Fruit fly (Drosophila melanogaster) ovary, adult (tissue): Measurements from ENCODE around the gene CG43163.

Experiments
- CG17801 ChIP-seq: fragments of 200-800 bp; optimal IDR thresholded peaks from 2 replicates; lab custom pipeline; 2019; ENCODE audit warnings: missing biosample characterization, mild to moderate bottlenecking, missing genetic modification characterization, moderate library complexity; ENCODE audit not compliant: partially characterized antibody

CG43163 gene

DNA sequence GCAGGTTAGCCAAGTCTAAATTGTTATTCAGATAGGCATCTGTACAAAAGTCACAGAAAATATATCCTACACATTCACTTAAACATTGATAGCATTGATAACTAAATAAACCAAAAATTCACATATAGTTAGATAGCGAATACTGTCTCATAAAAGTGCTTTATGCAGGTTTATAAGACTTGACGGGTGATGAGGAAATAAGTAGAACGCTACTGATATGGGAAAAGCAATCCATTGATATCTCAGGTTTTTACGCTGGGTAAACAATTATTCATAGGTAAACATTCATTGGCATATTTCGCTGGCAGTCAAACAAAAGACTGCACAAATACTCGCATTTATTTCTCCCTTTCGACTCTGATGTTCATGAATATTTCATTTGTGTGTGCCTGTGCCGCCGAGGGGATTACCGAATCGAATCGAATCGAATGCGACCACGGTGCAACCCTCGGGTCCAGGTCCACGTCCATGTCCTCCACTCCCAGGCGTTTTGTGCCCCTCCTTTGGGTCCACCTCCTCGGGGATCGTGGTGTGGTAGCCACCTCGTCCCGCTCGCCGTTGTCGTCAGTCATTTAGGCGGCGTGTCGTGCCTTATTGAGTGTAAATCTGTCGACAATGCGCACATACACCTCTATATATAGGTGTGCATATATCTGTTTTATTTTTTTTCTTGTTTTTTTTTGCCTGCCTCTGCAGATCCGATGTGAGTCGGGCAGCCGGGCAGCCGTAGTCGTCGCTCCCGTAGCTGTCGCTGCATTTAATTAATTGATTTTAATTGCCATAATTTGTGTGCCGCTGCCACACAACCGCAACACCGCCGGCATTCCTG, 46.7 kb downstream of the CG43163 start:
- TF ChIP-seq CG17801 (GFP tag; lab: Kevin White, UChicago) = no peak

DNA sequence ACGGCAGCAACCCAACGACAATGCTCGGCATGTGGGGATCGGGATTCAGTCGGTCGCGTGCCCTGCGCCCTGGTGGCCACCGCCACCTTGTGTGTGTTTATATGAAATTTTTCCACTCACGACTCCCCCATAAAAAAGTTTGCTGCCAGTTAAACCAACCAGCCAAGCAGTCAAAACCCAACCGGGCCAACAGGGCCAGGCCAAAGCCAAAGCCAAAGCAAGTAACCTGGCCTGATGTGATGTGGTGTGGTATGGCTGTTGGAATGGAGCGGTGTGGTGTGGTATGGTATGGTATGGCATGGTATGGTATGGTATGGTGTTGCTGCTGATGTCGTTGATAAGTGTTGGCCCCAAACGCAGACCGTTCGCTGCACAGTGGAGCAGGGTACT, 47.3 kb downstream of the CG43163 start:
- no peak for TF ChIP-seq CG17801 (GFP tag; lab: Kevin White, UChicago)

DNA sequence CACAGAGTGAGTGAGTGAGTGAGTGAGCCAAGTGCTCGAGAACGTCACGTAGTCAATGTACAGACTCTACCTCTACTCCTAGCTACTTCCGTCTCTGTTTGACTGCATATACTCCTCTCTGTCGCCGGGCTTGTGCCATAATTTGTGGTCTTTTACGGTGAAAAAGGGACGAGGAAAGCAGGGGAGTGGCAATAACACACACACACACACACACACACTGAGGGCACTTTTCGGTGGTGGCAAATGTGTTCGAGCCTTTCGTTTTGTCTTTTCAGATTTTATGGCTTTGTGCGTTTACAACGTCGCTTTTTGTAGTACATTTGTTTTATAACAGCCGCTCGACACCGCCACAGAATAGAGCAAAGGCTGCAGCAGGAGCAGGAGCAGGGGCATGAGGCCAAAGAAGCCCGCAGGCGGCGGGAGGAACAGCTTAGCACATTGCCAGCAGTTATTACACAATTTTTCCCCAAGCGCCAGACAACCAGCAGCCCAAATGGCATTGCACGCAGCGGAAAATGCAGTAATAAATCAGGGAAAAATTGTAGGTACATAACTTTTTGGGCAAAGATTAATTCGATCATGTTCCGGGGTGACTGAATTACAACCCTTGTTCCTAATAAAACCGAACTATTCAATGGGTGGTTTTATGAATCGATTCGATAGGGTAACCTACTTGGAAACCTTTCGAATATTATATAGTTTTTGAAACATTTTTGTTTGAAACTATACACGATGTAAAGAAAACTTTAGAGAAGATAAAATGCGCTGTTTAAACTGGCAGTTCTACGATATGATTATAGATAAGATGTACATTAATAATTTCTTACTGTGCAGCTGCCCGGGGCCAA, 48.0 kb downstream of the CG43163 start:
- no peak for TF ChIP-seq CG17801 (GFP tag; lab: Kevin White, UChicago)

DNA sequence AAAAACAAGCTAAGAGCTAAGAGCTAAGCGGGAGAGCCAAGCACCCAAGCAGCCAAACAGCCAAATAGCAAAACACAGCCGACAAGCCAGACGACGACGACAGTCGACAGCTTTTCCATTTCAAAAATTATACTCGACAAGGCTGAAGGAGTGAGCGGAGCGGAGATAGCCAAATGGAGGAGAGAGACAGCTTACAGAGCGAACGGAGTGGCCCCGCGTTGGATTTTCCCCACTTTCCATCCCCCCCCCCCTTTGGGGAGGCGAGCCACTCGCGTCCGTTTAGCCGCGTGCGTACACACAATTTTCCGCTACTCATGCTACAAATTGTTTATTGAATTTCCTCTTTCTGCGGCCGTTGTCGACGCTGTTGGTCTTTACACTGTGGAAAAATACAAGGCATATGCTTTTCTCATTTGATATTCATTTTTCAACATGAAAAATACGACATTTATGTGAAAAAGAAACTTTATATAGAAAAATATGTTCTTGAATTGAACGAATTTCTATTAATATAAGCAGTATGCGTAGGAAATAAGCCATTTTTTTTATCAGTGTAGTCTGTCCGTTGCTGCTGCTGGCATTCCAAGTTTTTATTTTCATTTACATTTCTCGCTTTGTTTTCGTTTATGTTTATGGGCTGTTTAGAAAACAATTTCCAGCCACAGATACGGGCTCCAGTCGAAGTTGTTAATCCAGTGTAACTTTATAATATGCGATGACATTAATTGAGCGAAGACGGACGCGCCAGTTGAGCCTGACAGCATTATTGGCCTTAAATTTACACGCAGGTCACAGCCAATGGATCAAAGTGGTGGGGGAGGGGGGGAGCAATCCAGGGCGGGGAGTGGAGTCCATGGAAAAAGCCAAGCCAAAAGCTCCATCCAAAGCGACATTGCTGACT, 48.8 kb downstream of the CG43163 start:
- TF ChIP-seq CG17801 (GFP tag; lab: Kevin White, UChicago) = peak; percentile 77

DNA sequence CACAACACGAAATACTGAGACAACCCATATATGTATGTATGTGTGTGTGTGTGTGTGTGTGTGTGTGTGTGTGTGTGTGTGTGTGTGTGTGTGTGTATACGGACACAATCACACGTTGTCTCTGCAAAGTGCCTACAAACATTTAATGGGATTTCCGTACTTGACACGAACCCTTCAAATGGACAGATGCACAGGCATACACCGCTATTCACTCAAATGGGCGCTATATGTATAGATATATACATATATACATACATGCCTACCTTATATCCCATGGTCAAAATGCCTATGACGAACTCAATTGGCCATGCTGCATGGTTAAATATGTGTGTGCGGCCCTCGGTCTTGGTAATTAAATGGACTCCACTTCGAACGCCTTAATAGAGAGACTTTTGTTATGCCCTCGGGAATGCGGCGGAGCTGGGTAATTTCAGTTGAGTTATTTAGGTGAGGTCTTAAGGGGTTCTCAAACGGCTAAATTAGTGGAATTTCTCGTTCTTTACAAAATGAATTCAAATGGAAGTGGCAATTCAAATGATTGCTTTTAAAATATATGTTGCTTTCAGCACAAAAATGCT, 50.4 kb downstream of the CG43163 start:
- no peak for TF ChIP-seq CG17801 (GFP tag; lab: Kevin White, UChicago)

DNA sequence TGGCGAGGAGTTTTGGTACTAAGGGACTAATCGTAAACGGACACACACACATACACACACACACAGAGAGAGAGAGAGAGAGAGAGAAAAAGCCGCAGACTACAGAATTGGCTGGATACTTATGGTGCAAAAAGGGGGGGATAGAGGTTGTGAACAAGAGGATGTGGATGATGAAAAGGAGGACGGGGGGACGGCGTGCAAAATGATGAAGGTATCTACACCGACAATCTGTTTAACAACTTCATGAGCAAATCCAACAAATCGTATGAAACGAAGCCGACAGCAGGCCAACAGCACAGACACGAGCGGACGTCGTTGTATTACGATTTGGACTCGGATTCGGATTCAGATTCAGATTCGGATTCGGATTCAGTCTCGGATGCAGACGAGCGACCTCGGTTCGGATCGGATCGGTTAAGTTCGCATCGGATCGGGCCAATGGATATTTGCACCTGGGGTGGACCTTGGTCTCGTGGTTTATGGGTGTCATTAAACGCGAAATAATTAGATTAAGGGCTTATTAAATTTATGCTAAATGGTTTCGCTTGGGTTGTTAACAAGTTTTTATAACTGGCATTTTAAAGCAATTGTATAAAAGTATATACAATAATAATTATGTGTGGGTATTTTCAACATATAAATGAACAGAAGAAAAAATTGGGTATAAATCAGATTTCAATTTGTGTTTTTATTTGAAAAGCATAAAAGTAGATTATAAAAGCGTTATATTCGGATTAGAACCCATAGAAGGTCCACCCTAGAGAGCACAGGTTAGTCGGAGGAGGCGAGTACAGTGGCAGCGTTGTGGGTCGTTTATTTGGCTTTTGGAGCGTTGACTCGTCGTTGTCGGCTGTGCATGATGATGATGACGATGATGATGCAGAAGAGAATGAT, 51.7 kb downstream of the CG43163 start:
- TF ChIP-seq CG17801 (GFP tag; lab: Kevin White, UChicago) = peak; percentile 83

DNA sequence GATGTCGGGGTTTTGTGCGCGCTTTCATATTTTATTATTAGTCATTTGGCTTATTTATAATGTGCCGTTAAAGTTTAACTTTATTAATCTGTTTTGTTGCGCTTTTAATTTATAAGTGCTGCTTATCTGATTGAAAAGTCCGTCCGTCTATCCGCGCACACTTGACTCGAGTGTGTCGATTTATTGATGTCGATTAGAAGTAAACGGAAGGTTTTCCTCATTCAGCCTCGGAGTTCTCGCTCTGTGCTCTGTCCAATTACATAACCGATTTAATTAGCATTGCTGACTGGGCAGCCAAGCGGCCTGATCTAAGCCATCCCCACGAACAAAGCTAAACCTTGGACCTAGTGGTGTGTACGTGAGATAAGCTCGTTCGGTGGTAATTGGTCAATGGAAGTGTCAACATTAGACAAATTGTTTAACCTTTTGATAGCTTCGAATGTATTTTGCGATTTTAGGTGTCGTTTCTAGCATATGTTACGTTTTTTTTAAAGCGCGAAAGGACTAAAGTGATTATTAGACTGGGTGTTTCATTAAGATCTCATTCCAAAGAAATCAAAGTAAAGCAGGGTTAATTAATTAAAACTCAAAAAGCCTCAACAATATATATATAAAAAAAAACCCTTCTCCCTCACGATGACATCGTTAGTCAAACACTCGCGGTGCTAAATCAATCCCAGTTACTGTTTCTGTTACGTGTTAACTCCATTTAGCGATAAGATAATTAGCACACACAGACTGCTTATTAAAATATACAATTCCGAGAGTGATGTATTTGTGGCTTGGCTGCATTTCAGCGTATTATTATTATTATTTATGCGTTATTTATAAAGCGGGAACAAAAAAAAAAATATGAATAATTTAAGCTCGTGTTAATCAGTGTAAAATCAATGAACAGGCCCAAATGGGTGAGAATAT, 53.2 kb downstream of the CG43163 start:
- TF ChIP-seq CG17801 (GFP tag; lab: Kevin White, UChicago) = no peak

DNA sequence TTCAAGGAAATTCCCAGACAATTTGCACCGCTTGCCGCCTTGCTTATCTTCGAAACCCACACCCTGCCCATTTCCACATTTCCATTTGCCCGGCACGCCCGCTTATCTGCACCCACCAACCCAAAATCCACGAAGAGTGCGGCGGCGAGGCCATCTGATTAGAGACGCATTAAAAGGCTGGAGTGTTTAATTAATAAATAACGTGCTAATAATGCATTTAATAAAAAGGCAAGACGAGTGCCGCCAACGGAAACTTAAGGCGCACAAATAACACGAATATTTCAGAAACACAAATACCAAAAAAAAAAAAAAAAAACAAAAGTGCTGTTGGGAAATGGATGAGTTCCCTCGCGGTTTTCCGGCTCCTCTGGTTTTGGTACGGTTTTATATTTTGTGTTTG, 54.0 kb downstream of the CG43163 start:
- TF ChIP-seq CG17801 (GFP tag; lab: Kevin White, UChicago) = no peak

DNA sequence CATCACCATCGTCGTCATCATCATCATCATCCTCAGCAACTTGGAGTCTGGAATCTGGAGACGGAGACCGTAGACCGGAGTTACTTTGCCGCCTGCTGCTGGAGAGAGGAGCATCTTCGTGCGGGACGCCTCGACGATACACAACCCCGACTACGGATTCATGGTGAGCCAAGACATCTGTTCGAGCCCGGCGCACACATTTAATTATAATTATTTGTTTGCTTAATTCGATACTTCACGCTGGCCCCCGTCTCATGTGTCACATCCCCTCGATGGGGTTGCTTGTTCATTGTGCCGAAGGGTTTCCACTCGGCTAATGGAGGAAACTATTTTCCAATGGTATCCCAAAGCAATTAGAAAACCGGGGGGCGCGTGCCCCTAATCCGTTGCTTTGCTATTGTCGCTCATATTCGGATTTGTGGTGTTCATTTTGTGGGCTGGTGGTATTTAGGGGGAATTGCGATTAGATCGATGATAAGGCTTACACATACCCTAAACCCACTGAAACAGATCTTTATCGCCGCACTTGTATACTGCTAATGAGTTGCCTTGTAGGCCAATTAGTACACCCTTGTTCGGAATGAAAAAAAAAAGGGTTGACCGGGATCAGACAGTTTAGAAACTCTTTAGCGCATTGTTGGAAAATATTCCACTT, 54.9 kb downstream of the CG43163 start:
- no peak for TF ChIP-seq CG17801 (GFP tag; lab: Kevin White, UChicago)

DNA sequence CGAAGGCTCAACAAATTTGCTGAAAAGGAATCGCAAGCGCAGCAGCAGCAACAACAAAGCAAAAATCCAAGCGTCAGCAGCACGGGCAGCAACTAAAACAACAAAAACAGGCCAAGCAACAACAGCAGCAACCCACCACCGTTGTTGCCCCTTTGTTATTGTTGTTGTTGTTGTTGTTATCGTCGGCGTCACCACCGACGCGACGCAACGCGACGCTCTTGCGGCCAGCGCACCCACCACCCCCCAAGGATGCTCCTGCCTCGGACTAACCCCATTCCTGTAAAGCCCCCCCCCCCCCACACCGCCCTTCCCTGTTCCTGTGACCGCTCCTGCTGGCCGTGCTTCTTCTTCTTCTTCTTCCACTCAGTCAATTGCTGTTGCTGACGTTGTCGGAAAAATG, 56.2 kb downstream of the CG43163 start:
- TF ChIP-seq CG17801 (GFP tag; lab: Kevin White, UChicago) = no peak

DNA sequence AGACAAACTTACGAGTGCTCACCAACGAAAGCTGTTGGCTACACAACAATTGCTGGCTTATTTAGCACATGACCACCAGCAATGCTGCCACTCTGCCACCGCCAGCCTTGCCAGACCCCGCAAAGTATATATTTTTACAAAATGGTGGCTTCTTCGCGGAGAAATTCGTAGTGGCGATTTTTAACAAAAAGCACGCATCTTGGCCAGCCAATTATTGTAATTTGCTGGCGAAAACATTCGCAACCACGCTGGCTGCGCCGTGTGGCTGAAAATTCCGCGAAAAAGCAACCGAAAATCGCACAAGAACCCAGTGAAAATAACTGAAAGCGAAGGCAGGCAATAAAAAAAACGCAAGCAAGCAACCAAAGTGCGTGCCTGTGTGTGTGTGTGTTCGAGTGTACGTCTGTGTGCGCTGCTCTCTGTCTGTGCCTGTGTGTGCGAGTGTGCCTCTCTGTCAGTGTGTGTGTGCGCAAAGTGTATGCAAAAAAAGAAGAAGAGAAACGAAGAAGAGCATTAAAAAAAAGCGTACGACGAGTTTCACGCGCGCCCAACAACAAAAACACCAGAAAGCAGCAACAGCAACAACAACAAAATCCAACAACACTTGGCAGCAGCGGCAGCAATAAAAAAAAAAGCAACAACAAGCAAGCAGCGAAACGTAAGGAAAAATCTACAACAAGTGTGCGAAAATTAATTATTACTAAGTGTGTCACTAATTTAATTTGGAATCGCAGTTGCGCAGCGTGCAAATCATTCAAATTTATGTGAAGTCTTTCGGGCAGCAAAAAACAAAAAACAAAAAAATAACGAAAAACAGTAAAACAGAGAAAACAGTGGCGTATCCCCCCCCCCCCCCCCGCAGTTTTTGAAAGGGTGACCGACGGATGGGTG, 56.9 kb downstream of the CG43163 start, which contains the start of gene Gug:
Gene Gug (plus strand): TSS at position 123 of the 891 bp plus-strand sequence.
- peak; percentile 89 for TF ChIP-seq CG17801 (GFP tag; lab: Kevin White, UChicago)
